Worm (Caenorhabditis elegans): ENCODE measurements around the gene B0035.3.

DNA sequence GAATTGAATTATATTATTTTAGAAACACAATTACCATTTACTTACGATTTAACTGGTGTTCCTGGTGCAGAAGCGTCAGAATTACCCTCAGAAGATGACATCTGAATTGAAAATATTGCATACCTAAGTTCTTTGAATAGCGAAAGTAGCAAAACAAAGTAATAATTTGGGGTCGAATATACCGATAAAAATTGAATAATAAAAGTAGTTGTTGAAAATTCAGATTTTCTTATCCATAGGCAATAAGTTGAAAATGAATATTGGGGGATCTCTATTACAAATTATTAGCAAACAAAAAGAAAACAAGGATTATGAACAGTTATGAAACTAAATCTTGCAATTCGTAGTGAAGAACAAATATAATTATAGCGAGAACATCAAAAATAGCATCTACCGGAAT lies 14.5 kb upstream of the B0035.3 start, which contains the start of gene leo-1:
- TF ChIP-seq fax-1 (tag; optimal IDR thresholded peaks at IDR 0.05), result no peak
- TF ChIP-seq hlh-15 (tag; optimal IDR thresholded peaks at IDR 0.05), result no peak
- TF ChIP-seq ama-1 (optimal IDR thresholded peaks at IDR 0.05), result no peak
- TF ChIP-seq fkh-10 (GFP tag; optimal IDR thresholded peaks at IDR 0.05), result no peak
- TF ChIP-seq eyg-1 (tag; optimal IDR thresholded peaks at IDR 0.05), result no peak
- no peak for TF ChIP-seq pqm-1 (tag; optimal IDR thresholded peaks at IDR 0.05)
- TF ChIP-seq pha-2 (tag; optimal IDR thresholded peaks at IDR 0.05), result no peak
- no peak for TF ChIP-seq ets-4 (tag; optimal IDR thresholded peaks at IDR 0.05)
- no peak for TF ChIP-seq pax-1 (tag; optimal IDR thresholded peaks at IDR 0.05)
- TF ChIP-seq ahr-1 (tag; optimal IDR thresholded peaks at IDR 0.05), result no peak
- TF ChIP-seq pat-9 (tag; optimal IDR thresholded peaks at IDR 0.05), result no peak
- TF ChIP-seq tbx-2 (tag; optimal IDR thresholded peaks at IDR 0.05), result no peak

Measured in whole organism, late embryonic.